Fruit fly (Drosophila melanogaster) whole organism, embryonic: ENCODE results near the gene Acp32CD.

Experiments used
- Antp ChIP-seq: fragments of 200-800 bp; sonication (Bioruptor generic); optimal IDR thresholded peaks from 3 replicates; lab custom pipeline; 2016; ENCODE audit warnings: missing biosample characterization, missing genetic modification characterization
- Bgb ChIP-seq: fragments of 200-800 bp; sonication (Bioruptor generic); IDR thresholded peaks from 2 replicates; pipeline ENCODE4 v1.3.6; 2022; ENCODE audit warnings: missing biosample characterization, missing genetic modification characterization; ENCODE audit not compliant: partially characterized antibody
- CG11085 ChIP-seq: fragments of 200-800 bp; sonication (Bioruptor generic); IDR thresholded peaks from 2 replicates; pipeline ENCODE4 v1.3.6; 2022; ENCODE audit warnings: missing biosample characterization, missing genetic modification characterization
- CG11723 ChIP-seq: fragments of 200-800 bp; sonication (Bioruptor generic); optimal IDR thresholded peaks from 2 replicates; lab custom pipeline; 2017; ENCODE audit warnings: missing biosample characterization, mild to moderate bottlenecking, missing genetic modification characterization
- CG2889 ChIP-seq: fragments of 200-800 bp; sonication (Bioruptor generic); IDR thresholded peaks from 3 replicates; pipeline ENCODE4 v1.3.6; 2022; ENCODE audit warnings: missing biosample characterization, missing genetic modification characterization
- CG30431 ChIP-seq: fragments of 200-800 bp; sonication (Bioruptor generic); optimal IDR thresholded peaks from 2 replicates; lab custom pipeline; 2017; ENCODE audit warnings: missing biosample characterization, missing genetic modification characterization
- CG33213 ChIP-seq: fragments of 200-800 bp; sonication (Bioruptor generic); optimal IDR thresholded peaks from 3 replicates; lab custom pipeline; 2016; ENCODE audit warnings: missing biosample characterization, missing genetic modification characterization
- CG4360 ChIP-seq: fragments of 200-800 bp; sonication (Bioruptor generic); IDR thresholded peaks from 2 replicates; pipeline ENCODE4 v1.3.6; 2022; ENCODE audit warnings: missing biosample characterization, missing genetic modification characterization
- CG4730 ChIP-seq: fragments of 200-800 bp; sonication (Bioruptor generic); IDR thresholded peaks from 2 replicates; pipeline ENCODE4 v1.3.6; 2022; ENCODE audit warnings: missing biosample characterization, missing genetic modification characterization
- CG5180 ChIP-seq: fragments of 200-800 bp; sonication (Bioruptor generic); optimal IDR thresholded peaks from 3 replicates; lab custom pipeline; 2017; ENCODE audit warnings: missing biosample characterization, missing genetic modification characterization, mild to moderate bottlenecking, moderate library complexity, missing genetic modification reagents
- CG6254 ChIP-seq: fragments of 200-800 bp; sonication (Bioruptor generic); optimal IDR thresholded peaks from 3 replicates; lab custom pipeline; 2017; ENCODE audit warnings: mild to moderate bottlenecking, missing biosample characterization, missing genetic modification reagents, missing genetic modification characterization
- CG6765 ChIP-seq: fragments of 200-800 bp; sonication (Bioruptor generic); optimal IDR thresholded peaks from 3 replicates; lab custom pipeline; 2017; ENCODE audit warnings: missing biosample characterization, mild to moderate bottlenecking, missing genetic modification characterization
- CG6854 ChIP-seq: fragments of 200-800 bp; sonication (Bioruptor generic); optimal IDR thresholded peaks from 3 replicates; lab custom pipeline; 2017; ENCODE audit warnings: missing biosample characterization, mild to moderate bottlenecking, missing genetic modification characterization
- CG7839 ChIP-seq: fragments of 200-800 bp; sonication (Bioruptor generic); optimal IDR thresholded peaks from 3 replicates; lab custom pipeline; 2018; ENCODE audit warnings: missing biosample characterization, mild to moderate bottlenecking, missing genetic modification characterization, moderate library complexity
- CG7987 ChIP-seq: fragments of 200-800 bp; sonication (Bioruptor generic); optimal IDR thresholded peaks from 2 replicates; lab custom pipeline; 2018; ENCODE audit warnings: missing biosample characterization, mild to moderate bottlenecking, missing genetic modification characterization, moderate library complexity
- D19A ChIP-seq: fragments of 200-800 bp; optimal IDR thresholded peaks from 3 replicates; lab custom pipeline; 2019; ENCODE audit warnings: missing biosample characterization, mild to moderate bottlenecking, missing genetic modification characterization, moderate library complexity
- Dip3 ChIP-seq: fragments of 200-800 bp; sonication (Bioruptor generic); optimal IDR thresholded peaks from 3 replicates; lab custom pipeline; 2016; ENCODE audit warnings: missing biosample characterization, missing genetic modification characterization
- Dp ChIP-seq: fragments of 200-800 bp; sonication (Bioruptor generic); optimal IDR thresholded peaks from 2 replicates; lab custom pipeline; 2018; ENCODE audit warnings: missing biosample characterization, mild to moderate bottlenecking, missing genetic modification characterization, moderate library complexity
- Ets65A ChIP-seq: fragments of 200-800 bp; sonication (Bioruptor generic); peaks from one replicate; lab custom pipeline; 2016; ENCODE audit warnings: missing biosample characterization, missing genetic modification characterization
- HLH4C ChIP-seq: fragments of 200-800 bp; sonication (Bioruptor generic); IDR thresholded peaks from 3 replicates; pipeline ENCODE4 v1.3.6; 2022; ENCODE audit warnings: missing biosample characterization, missing genetic modification characterization; ENCODE audit not compliant: partially characterized antibody
- Hr39 ChIP-seq: fragments of >200 bp; optimal IDR thresholded peaks from 2 replicates; lab custom pipeline; 2017
- NC2α ChIP-seq: fragments of 200-800 bp; sonication (Bioruptor generic); optimal IDR thresholded peaks from 2 replicates; lab custom pipeline; 2016; ENCODE audit warnings: missing biosample characterization, missing genetic modification characterization
- Nf-YA ChIP-seq: fragments of 200-800 bp; sonication (Bioruptor generic); IDR thresholded peaks from 2 replicates; pipeline ENCODE4 v1.3.6; 2022; ENCODE audit warnings: missing biosample characterization, missing genetic modification characterization
- Nf-YB ChIP-seq: fragments of 200-800 bp; sonication (Bioruptor generic); optimal IDR thresholded peaks from 3 replicates; lab custom pipeline; 2019; ENCODE audit warnings: missing biosample characterization, mild to moderate bottlenecking, missing genetic modification characterization, moderate library complexity
- Nf-YC ChIP-seq: fragments of 200-800 bp; optimal IDR thresholded peaks from 3 replicates; lab custom pipeline; 2019; ENCODE audit warnings: missing biosample characterization, mild to moderate bottlenecking, missing genetic modification characterization, moderate library complexity
- Sry-β ChIP-seq: fragments of 200-800 bp; sonication (Bioruptor generic); optimal IDR thresholded peaks from 2 replicates; lab custom pipeline; 2018; ENCODE audit warnings: missing biosample characterization, mild to moderate bottlenecking, missing genetic modification characterization, moderate library complexity
- bowl ChIP-seq: fragments of 200-800 bp; sonication (Bioruptor generic); IDR thresholded peaks from 2 replicates; pipeline ENCODE4 v1.3.6; 2022; ENCODE audit warnings: missing biosample characterization, missing genetic modification characterization
- cad ChIP-seq: fragments of >200 bp; optimal IDR thresholded peaks from 2 replicates; lab custom pipeline; 2017; ENCODE audit warnings: missing biosample characterization, missing genetic modification characterization
- chif ChIP-seq, 2 experiments: fragments of 200-800 bp; sonication (Bioruptor generic); optimal IDR thresholded peaks; 3 replicates each; lab custom pipeline; 2016; ENCODE audit warnings: missing biosample characterization in 2 of 2, missing genetic modification characterization in 2 of 2
- ci ChIP-seq: fragments of 200-800 bp; sonication (Bioruptor generic); IDR thresholded peaks from 3 replicates; pipeline ENCODE4 v1.3.6; 2022; ENCODE audit warnings: missing biosample characterization, missing genetic modification characterization
- crc ChIP-seq: fragments of 200-800 bp; sonication (Bioruptor generic); optimal IDR thresholded peaks from 2 replicates; lab custom pipeline; 2016; ENCODE audit warnings: missing biosample characterization, missing genetic modification characterization
- da ChIP-seq: fragments of 200-800 bp; sonication (Bioruptor generic); optimal IDR thresholded peaks from 2 replicates; lab custom pipeline; 2016; ENCODE audit warnings: missing biosample characterization, missing genetic modification characterization
- dan ChIP-seq: fragments of 200-800 bp; sonication (Bioruptor generic); IDR thresholded peaks from 2 replicates; pipeline ENCODE4 v1.3.6; 2022; ENCODE audit warnings: missing biosample characterization, missing genetic modification characterization
- ewg ChIP-seq: fragments of 200-800 bp; sonication (Bioruptor generic); optimal IDR thresholded peaks from 3 replicates; lab custom pipeline; 2017; ENCODE audit warnings: mild to moderate bottlenecking, missing biosample characterization, missing genetic modification reagents, missing genetic modification characterization
- gfzf ChIP-seq: fragments of 200-800 bp; sonication (Bioruptor generic); optimal IDR thresholded peaks from 2 replicates; lab custom pipeline; 2016; ENCODE audit warnings: missing biosample characterization, mild to moderate bottlenecking, missing genetic modification characterization, moderate library complexity
- hb ChIP-seq: fragments of 200-800 bp; sonication (Bioruptor generic); IDR thresholded peaks from 3 replicates; pipeline ENCODE4 v1.3.6; 2022; ENCODE audit warnings: missing biosample characterization, missing genetic modification characterization; ENCODE audit not compliant: partially characterized antibody
- hbn ChIP-seq: fragments of 200-800 bp; sonication (Bioruptor generic); IDR thresholded peaks from 2 replicates; pipeline ENCODE4 v1.3.6; 2022; ENCODE audit warnings: missing biosample characterization, missing genetic modification characterization; ENCODE audit not compliant: partially characterized antibody
- ind ChIP-seq: fragments of 200-800 bp; sonication (Bioruptor generic); optimal IDR thresholded peaks from 3 replicates; lab custom pipeline; 2016; ENCODE audit warnings: missing biosample characterization, missing genetic modification characterization
- mld ChIP-seq: fragments of 200-800 bp; sonication (Bioruptor generic); IDR thresholded peaks from 3 replicates; pipeline ENCODE4 v1.3.6; 2022; ENCODE audit warnings: missing biosample characterization, missing genetic modification characterization; ENCODE audit not compliant: partially characterized antibody
- onecut ChIP-seq: fragments of 200-800 bp; sonication (Bioruptor generic); IDR thresholded peaks from 2 replicates; pipeline ENCODE4 v1.3.6; 2022; ENCODE audit warnings: missing biosample characterization, missing genetic modification characterization
- p53 ChIP-seq: fragments of 200-800 bp; sonication (Bioruptor generic); optimal IDR thresholded peaks from 2 replicates; lab custom pipeline; 2016; ENCODE audit warnings: missing biosample characterization, missing genetic modification characterization
- peb ChIP-seq: fragments of 200-800 bp; sonication (Bioruptor generic); IDR thresholded peaks from 2 replicates; pipeline ENCODE4 v1.3.6; 2022; ENCODE audit warnings: missing biosample characterization, missing genetic modification characterization
- pzg ChIP-seq: fragments of 200-800 bp; sonication (Bioruptor generic); optimal IDR thresholded peaks from 3 replicates; lab custom pipeline; 2018; ENCODE audit warnings: missing biosample characterization, mild to moderate bottlenecking, missing genetic modification characterization, moderate library complexity
- row ChIP-seq: fragments of 200-800 bp; sonication (Bioruptor generic); IDR thresholded peaks from 3 replicates; pipeline ENCODE4 v1.3.6; 2022; ENCODE audit warnings: missing biosample characterization, missing genetic modification characterization
- sc ChIP-seq, 3 experiments: fragments of >200 bp in 2 of 3; fragments of 200-800 bp in 1 of 3; sonication (Bioruptor generic) in 1 of 3; optimal IDR thresholded peaks; 2 replicates in 2 of 3; 3 replicates in 1 of 3; lab custom pipeline; 2017; ENCODE audit warnings: mild to moderate bottlenecking in 1 of 3, missing biosample characterization in 1 of 3, missing genetic modification characterization in 1 of 3, missing genetic modification reagents in 1 of 3
- seq ChIP-seq: fragments of 200-800 bp; sonication (Bioruptor generic); IDR thresholded peaks from 2 replicates; pipeline ENCODE4 v1.3.6; 2022; ENCODE audit warnings: missing biosample characterization, missing genetic modification characterization
- sim ChIP-seq: fragments of 200-800 bp; sonication (Bioruptor generic); IDR thresholded peaks from 2 replicates; pipeline ENCODE4 v1.3.6; 2022; ENCODE audit warnings: missing biosample characterization, missing genetic modification characterization
- tll ChIP-seq, 2 experiments: fragments of 200-800 bp in 1 of 2; fragments of >200 bp in 1 of 2; sonication (Bioruptor generic) in 1 of 2; optimal IDR thresholded peaks; 2 replicates each; lab custom pipeline; 2017 to 2019; ENCODE audit warnings: missing biosample characterization in 2 of 2, missing genetic modification characterization in 2 of 2, mild to moderate bottlenecking in 1 of 2, moderate library complexity in 1 of 2
- unc-4 ChIP-seq: fragments of 200-800 bp; sonication (Bioruptor generic); IDR thresholded peaks from 2 replicates; pipeline ENCODE4 v1.3.6; 2022; ENCODE audit warnings: missing biosample characterization, missing genetic modification characterization; ENCODE audit not compliant: partially characterized antibody
- vfl ChIP-seq: fragments of 200-800 bp; sonication (Bioruptor generic); optimal IDR thresholded peaks from 2 replicates; lab custom pipeline; 2016; ENCODE audit warnings: missing biosample characterization, missing genetic modification characterization
- zen ChIP-seq: fragments of 200-800 bp; sonication (Bioruptor generic); optimal IDR thresholded peaks from 3 replicates; lab custom pipeline; 2018; ENCODE audit warnings: missing biosample characterization, mild to moderate bottlenecking, missing genetic modification characterization, moderate library complexity

Gene Acp32CD

dm6 chr2L:11004674-11005045, 10.8 kb upstream of the Acp32CD start, which contains the start of gene Nup154 (continued):
- TF ChIP-seq zen (no peak), D19A (tag; lab: Kevin White, UChicago) (no peak), CG11723 (no peak), CG6765 (GFP tag; lab: Kevin White, UChicago) (no peak), Nf-YC (tag; lab: Kevin White, UChicago) (no peak), peb (GFP tag; lab: Robert Waterston, UW) (no peak), ind (GFP tag; lab: Kevin White, UChicago) (no peak), onecut (GFP tag; lab: Robert Waterston, UW) (no peak), CG7839 (tag; lab: Kevin White, UChicago) (no peak), Nf-YA (GFP tag; lab: Robert Waterston, UW) (no peak), CG2889 (GFP tag; lab: Robert Waterston, UW) (no peak), NC2α (GFP tag; lab: Kevin White, UChicago) (no peak), Ets65A (GFP tag; lab: Kevin White, UChicago) (no peak), seq (GFP tag; lab: Robert Waterston, UW) (no peak), Sry-β (GFP tag; lab: Kevin White, UChicago) (no peak), CG33213 (GFP tag; lab: Kevin White, UChicago) (no peak), hbn (GFP tag; lab: Robert Waterston, UW) (0 out of 2 replicates have a peak, but pooled peaks have one; percentile 26), HLH4C (no peak), ci (GFP tag; lab: Robert Waterston, UW) (no peak), Dp (GFP tag; lab: Kevin White, UChicago) (peak; percentile 33), pzg (GFP tag; lab: Kevin White, UChicago) (peak; percentile 29), Dip3 (GFP tag; lab: Kevin White, UChicago) (no peak), vfl (GFP tag; lab: Kevin White, UChicago) (no peak), CG7987 (GFP tag; lab: Kevin White, UChicago) (no peak), sc (optimal IDR thresholded peaks at IDR 0.05; lab: Kevin White, UChicago) (no peak), sc (GFP tag; optimal IDR thresholded peaks at IDR 0.05; lab: Kevin White, UChicago) (no peak), bowl (GFP tag; lab: Robert Waterston, UW) (no peak), CG6254 (GFP tag; lab: Kevin White, UChicago) (no peak), da (no peak), gfzf (GFP tag; lab: Kevin White, UChicago) (peak; percentile 51), cad (no peak), chif (GFP tag; optimal IDR thresholded peaks at IDR 0.05; lab: Kevin White, UChicago) (no peak), CG5180 (GFP tag; lab: Kevin White, UChicago) (no peak), Bgb (no peak), CG4360 (GFP tag; lab: Robert Waterston, UW) (no peak), p53 (GFP tag; lab: Kevin White, UChicago) (no peak), Nf-YB (GFP tag; lab: Kevin White, UChicago) (no peak)

- TF ChIP-seq tll (GFP tag; optimal IDR thresholded peaks at IDR 0.05; lab: Kevin White, UChicago) (no peak), bowl (GFP tag; lab: Robert Waterston, UW) (no peak), pzg (GFP tag; lab: Kevin White, UChicago) (peak; percentile 82), crc (GFP tag; lab: Kevin White, UChicago) (no peak), CG30431 (GFP tag; lab: Kevin White, UChicago) (peak; percentile 25), CG6854 (GFP tag; lab: Kevin White, UChicago) (no peak), Hr39 (lab: Kevin White, UChicago) (no peak), unc-4 (GFP tag; lab: Robert Waterston, UW) (peak; percentile 93), mld (peak; percentile 46; the same call in 1 of the 3 replicates), CG11085 (no peak), row (GFP tag; lab: Robert Waterston, UW) (peak; percentile 84), sc (optimal IDR thresholded peaks at IDR 0.05; lab: Kevin White, UChicago) (no peak), sc (GFP tag; optimal IDR thresholded peaks at IDR 0.05; lab: Kevin White, UChicago) (no peak), CG4730 (peak; percentile 61), dan (GFP tag; lab: Robert Waterston, UW) (no peak), hb (GFP tag; lab: Robert Waterston, UW) (peak; percentile 61; the same call in 2 of the 3 replicates), Antp (GFP tag; lab: Kevin White, UChicago) (peak; percentile 39), sim (GFP tag; lab: Robert Waterston, UW) (no peak), ewg (GFP tag; lab: Kevin White, UChicago) (peak; percentile 28)
Measured at dm6 chr2L:11010999-11011398, 4.4 kb upstream of the Acp32CD start, which contains the start of the genes Art8 and dUTPase. Art8 (minus strand) TSS chr2L:11011086. dUTPase (plus strand) TSS chr2L:11011312.
